Worm (Caenorhabditis elegans) whole organism, mixed stage, embryonic: ENCODE results near the gene ZK637.14.

Experiments
- M03D4.4 ChIP-seq: sonication (generic microtip); optimal IDR thresholded peaks from 2 replicates; lab custom pipeline; 2017; ENCODE audit warnings: mild to moderate bottlenecking, missing genetic modification characterization, missing compliant biosample characterization
- bed-3 ChIP-seq: fragments of 200-800 bp; sonication (Bioruptor generic); optimal IDR thresholded peaks from 3 replicates; lab custom pipeline; 2018; ENCODE audit warnings: mild to moderate bottlenecking, missing genetic modification characterization, moderate library complexity, missing compliant biosample characterization
- blmp-1 ChIP-seq: fragments of 150-350 bp; optimal IDR thresholded peaks from 2 replicates; lab custom pipeline; 2014; ENCODE audit warnings: missing biosample characterization, missing genetic modification characterization
- ceh-39 ChIP-seq: fragments of 150-350 bp; optimal IDR thresholded peaks from 2 replicates; lab custom pipeline; 2014; ENCODE audit warnings: missing biosample characterization, missing genetic modification characterization
- ceh-43 ChIP-seq: fragments of 200-800 bp; sonication (Bioruptor generic); optimal IDR thresholded peaks from 2 replicates; lab custom pipeline; 2018; ENCODE audit warnings: mild to moderate bottlenecking, missing genetic modification characterization, moderate library complexity, missing compliant biosample characterization
- ceh-83 ChIP-seq: fragments of 200-800 bp; sonication (Bioruptor generic); optimal IDR thresholded peaks from 2 replicates; lab custom pipeline; 2018; ENCODE audit warnings: mild to moderate bottlenecking, missing genetic modification characterization, missing compliant biosample characterization
- ces-1 ChIP-seq: fragments of 150-350 bp; optimal IDR thresholded peaks from 2 replicates; lab custom pipeline; 2014; ENCODE audit warnings: missing biosample characterization, missing genetic modification reagents, missing genetic modification characterization
- cnd-1 ChIP-seq: fragments of 200-800 bp; sonication (Bioruptor generic); optimal IDR thresholded peaks from 2 replicates; lab custom pipeline; 2018; ENCODE audit warnings: mild to moderate bottlenecking, missing genetic modification characterization, missing compliant biosample characterization
- drap-1 ChIP-seq: fragments of 200-800 bp; sonication (Bioruptor generic); optimal IDR thresholded peaks from 3 replicates; lab custom pipeline; 2018; ENCODE audit warnings: mild to moderate bottlenecking, missing genetic modification characterization, missing compliant biosample characterization
- elt-1 ChIP-seq: sonication (generic microtip); optimal IDR thresholded peaks from 2 replicates; lab custom pipeline; 2017; ENCODE audit warnings: missing genetic modification characterization, mild to moderate bottlenecking, missing compliant biosample characterization, antibody characterized with exemption, moderate library complexity, borderline replicate concordance; ENCODE audit not compliant: insufficient read depth
- elt-3 ChIP-seq: fragments of 150-350 bp; optimal IDR thresholded peaks from 2 replicates; lab custom pipeline; 2014; ENCODE audit warnings: missing biosample characterization, missing genetic modification characterization
- flh-1 ChIP-seq: fragments of 200-800 bp; sonication (Bioruptor generic); optimal IDR thresholded peaks from 2 replicates; lab custom pipeline; 2018; ENCODE audit warnings: mild to moderate bottlenecking, missing genetic modification characterization, moderate library complexity, missing compliant biosample characterization
- ham-2 ChIP-seq: fragments of 200-800 bp; sonication (Bioruptor generic); optimal IDR thresholded peaks from 2 replicates; lab custom pipeline; 2018; ENCODE audit warnings: mild to moderate bottlenecking, missing genetic modification characterization, missing compliant biosample characterization
- hlh-1 ChIP-seq: fragments of 150-350 bp; optimal IDR thresholded peaks from 2 replicates; lab custom pipeline; 2014; ENCODE audit warnings: missing biosample characterization, missing genetic modification reagents, missing genetic modification characterization
- lin-13 ChIP-seq: fragments of 150-350 bp; optimal IDR thresholded peaks from 2 replicates; lab custom pipeline; 2014; ENCODE audit warnings: missing biosample characterization, missing genetic modification characterization
- lin-32 ChIP-seq: fragments of 200-800 bp; sonication (Bioruptor generic); optimal IDR thresholded peaks from 2 replicates; lab custom pipeline; 2018; ENCODE audit warnings: mild to moderate bottlenecking, missing genetic modification characterization, missing compliant biosample characterization
- lsy-2 ChIP-seq: fragments of 150-350 bp; optimal IDR thresholded peaks from 2 replicates; lab custom pipeline; 2014; ENCODE audit warnings: missing biosample characterization, missing genetic modification characterization
- mab-5 ChIP-seq: fragments of 150-350 bp; optimal IDR thresholded peaks from 2 replicates; lab custom pipeline; 2014; ENCODE audit warnings: missing biosample characterization, missing genetic modification characterization
- mep-1 ChIP-seq: fragments of 150-350 bp; optimal IDR thresholded peaks from 2 replicates; lab custom pipeline; 2017; ENCODE audit warnings: missing biosample characterization, missing genetic modification reagents, missing genetic modification characterization, inconsistent platforms
- mls-2 ChIP-seq: sonication (generic microtip); optimal IDR thresholded peaks from 2 replicates; lab custom pipeline; 2016; ENCODE audit warnings: mild to moderate bottlenecking, missing genetic modification characterization, moderate library complexity, missing compliant biosample characterization
- nhr-12 ChIP-seq: fragments of 150-350 bp; optimal IDR thresholded peaks from 2 replicates; lab custom pipeline; 2014; ENCODE audit warnings: missing biosample characterization, missing genetic modification characterization
- nhr-2 ChIP-seq: fragments of 150-350 bp; optimal IDR thresholded peaks from 2 replicates; lab custom pipeline; 2014; ENCODE audit warnings: missing biosample characterization, missing genetic modification characterization
- nhr-237 ChIP-seq: fragments of 150-350 bp; optimal IDR thresholded peaks from 2 replicates; lab custom pipeline; 2014; ENCODE audit warnings: missing biosample characterization, missing genetic modification characterization
- nhr-28 ChIP-seq: fragments of 150-350 bp; optimal IDR thresholded peaks from 2 replicates; lab custom pipeline; 2014; ENCODE audit warnings: missing biosample characterization, missing genetic modification characterization
- nhr-76 ChIP-seq: sonication (generic microtip); optimal IDR thresholded peaks from 2 replicates; lab custom pipeline; 2017; ENCODE audit warnings: missing biosample characterization, missing genetic modification characterization
- pha-4 ChIP-seq: fragments of 150-350 bp; optimal IDR thresholded peaks from 2 replicates; lab custom pipeline; 2018; ENCODE audit warnings: missing biosample characterization, missing genetic modification reagents, missing genetic modification characterization
- sem-2 ChIP-seq: fragments of 200-800 bp; sonication (Bioruptor generic); optimal IDR thresholded peaks from 2 replicates; lab custom pipeline; 2018; ENCODE audit warnings: mild to moderate bottlenecking, missing genetic modification characterization, missing compliant biosample characterization
- snpc-4 ChIP-seq: fragments of 150-350 bp; optimal IDR thresholded peaks from 2 replicates; lab custom pipeline; 2014; ENCODE audit warnings: missing biosample characterization, missing genetic modification characterization
- sptf-1 ChIP-seq: sonication (generic microtip); optimal IDR thresholded peaks from 2 replicates; lab custom pipeline; 2017; ENCODE audit warnings: mild to moderate bottlenecking, missing genetic modification characterization, moderate library complexity, missing compliant biosample characterization
- tbx-8 ChIP-seq: fragments of 200-800 bp; sonication (Bioruptor generic); optimal IDR thresholded peaks from 2 replicates; lab custom pipeline; 2018; ENCODE audit warnings: mild to moderate bottlenecking, missing genetic modification characterization, moderate library complexity, missing compliant biosample characterization
- unc-120 ChIP-seq: sonication (generic microtip); optimal IDR thresholded peaks from 2 replicates; lab custom pipeline; 2017; ENCODE audit warnings: missing genetic modification characterization, missing compliant biosample characterization; ENCODE audit not compliant: poor library complexity, severe bottlenecking
- unc-39 ChIP-seq: fragments of 150-350 bp; optimal IDR thresholded peaks from 2 replicates; lab custom pipeline; 2014; ENCODE audit warnings: missing biosample characterization, missing genetic modification characterization
- unc-62 ChIP-seq: fragments of 150-350 bp; optimal IDR thresholded peaks from 2 replicates; lab custom pipeline; 2014; ENCODE audit warnings: missing biosample characterization, missing genetic modification reagents, missing genetic modification characterization
- zip-8 ChIP-seq: fragments of 150-350 bp; optimal IDR thresholded peaks from 2 replicates; lab custom pipeline; 2014; ENCODE audit warnings: missing biosample characterization, missing genetic modification characterization
- ztf-11 ChIP-seq: fragments of 150-350 bp; optimal IDR thresholded peaks from 2 replicates; lab custom pipeline; 2014; ENCODE audit warnings: missing biosample characterization, missing genetic modification characterization

ZK637.14 gene

DNA sequence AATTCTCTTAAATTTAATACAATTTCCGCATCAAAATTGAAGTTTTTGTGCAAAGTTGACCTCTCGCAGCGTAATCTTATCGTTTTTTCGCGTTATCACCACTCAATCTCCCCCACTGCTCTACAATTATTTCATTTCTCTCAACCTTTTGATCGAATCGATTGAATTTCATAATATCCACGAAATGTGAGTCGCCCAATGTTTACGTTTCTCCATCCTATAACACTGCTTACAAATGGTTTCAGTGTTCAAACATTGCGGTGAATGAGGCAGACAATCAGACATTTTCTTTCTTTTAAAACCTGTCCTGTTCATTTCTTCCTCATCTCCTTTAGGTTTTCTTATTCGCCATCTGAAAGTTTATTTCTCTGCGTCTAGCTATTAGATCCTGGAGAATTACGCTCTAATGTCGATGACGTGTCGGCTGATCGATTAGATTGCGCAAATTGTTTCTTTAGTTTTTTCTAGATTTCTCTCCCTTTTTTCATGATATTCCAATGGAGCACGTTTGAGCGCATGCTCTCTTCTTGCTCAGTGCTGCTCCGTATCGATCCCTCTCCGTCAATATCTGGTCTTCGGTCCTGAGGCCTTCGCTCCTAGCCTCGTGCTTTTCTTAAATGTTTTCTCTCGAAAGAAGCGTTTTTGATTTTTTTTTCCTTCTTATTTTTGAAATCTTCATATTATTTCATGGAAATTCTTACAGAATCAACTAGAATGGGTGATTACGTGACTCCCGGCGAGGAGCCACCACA lies 16.1 kb upstream of the ZK637.14 start, which contains the start of gene unc-32:
unc-32 (plus strand) TSS at position 702 of the 752 bp plus-strand sequence.
- TF ChIP-seq flh-1 (no peak), nhr-2 (tag; lab: Kevin White, UChicago) (no peak), mep-1 (tag; lab: Kevin White, UChicago) (peak; percentile 21), lsy-2 (peak; percentile 8), ceh-39 (tag; lab: Kevin White, UChicago) (peak; percentile 5), ces-1 (GFP tag; lab: Kevin White, UChicago) (peak; percentile 51), unc-62 (GFP tag; lab: Kevin White, UChicago) (peak; percentile 2)

DNA sequence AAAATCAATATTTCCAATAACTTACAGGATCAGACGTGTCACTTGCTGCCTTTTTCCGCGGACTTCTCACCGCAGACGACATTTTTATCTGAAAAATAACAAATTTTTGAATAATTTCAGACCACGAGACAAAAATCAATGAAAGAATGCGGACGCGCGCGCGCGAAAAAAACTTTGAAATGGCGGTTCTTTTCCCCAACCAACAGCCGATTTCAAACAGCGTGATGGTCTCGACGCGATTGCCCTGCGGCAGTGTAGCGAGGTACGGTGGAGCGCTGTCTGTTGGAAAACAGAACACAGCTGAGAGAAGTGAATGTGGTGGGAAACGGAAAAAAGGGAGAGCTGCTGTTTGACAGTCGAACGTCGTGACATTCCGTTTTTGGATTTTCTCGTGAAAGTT lies 15.1 kb upstream of the ZK637.14 start, which contains the start of gene lin-9:
lin-9 (minus strand) TSS at position 88 of the 400 bp plus-strand sequence.
- TF ChIP-seq unc-62 (GFP tag; lab: Kevin White, UChicago) (peak; percentile 61), mab-5 (no peak), snpc-4 (tag; lab: Kevin White, UChicago) (no peak), elt-3 (tag; lab: Kevin White, UChicago) (peak; percentile 62), ces-1 (GFP tag; lab: Kevin White, UChicago) (peak; percentile 60), bed-3 (no peak), sem-2 (GFP tag; lab: Kevin White, UChicago) (no peak), zip-8 (no peak), ceh-39 (tag; lab: Kevin White, UChicago) (peak; percentile 77), nhr-2 (tag; lab: Kevin White, UChicago) (no peak), unc-39 (tag; lab: Kevin White, UChicago) (no peak), ceh-83 (GFP tag; lab: Kevin White, UChicago) (no peak), pha-4 (peak; percentile 93), cnd-1 (tag; lab: Kevin White, UChicago) (peak; percentile 33), mls-2 (tag; lab: Kevin White, UChicago) (peak; percentile 14), lin-13 (tag; lab: Kevin White, UChicago) (peak; percentile 89), nhr-76 (tag; lab: Kevin White, UChicago) (no peak), lin-32 (GFP tag; lab: Kevin White, UChicago) (no peak), mep-1 (tag; lab: Kevin White, UChicago) (peak; percentile 89), blmp-1 (tag; lab: Kevin White, UChicago) (peak; percentile 43), lsy-2 (peak; percentile 99), tbx-8 (GFP tag; lab: Kevin White, UChicago) (no peak), ham-2 (GFP tag; lab: Kevin White, UChicago) (peak; percentile 29), elt-1 (tag; lab: Kevin White, UChicago) (no peak), nhr-237 (peak; percentile 88), hlh-1 (peak; percentile 72), unc-120 (peak; percentile 24), drap-1 (peak; percentile 67), sptf-1 (tag; lab: Kevin White, UChicago) (peak; percentile 76), ceh-43 (GFP tag; lab: Kevin White, UChicago) (no peak), nhr-12 (tag; lab: Kevin White, UChicago) (no peak), flh-1 (no peak), ztf-11 (tag; lab: Kevin White, UChicago) (peak; percentile 11), M03D4.4 (tag; lab: Kevin White, UChicago) (peak; percentile 26), nhr-28 (tag; lab: Kevin White, UChicago) (no peak)

DNA sequence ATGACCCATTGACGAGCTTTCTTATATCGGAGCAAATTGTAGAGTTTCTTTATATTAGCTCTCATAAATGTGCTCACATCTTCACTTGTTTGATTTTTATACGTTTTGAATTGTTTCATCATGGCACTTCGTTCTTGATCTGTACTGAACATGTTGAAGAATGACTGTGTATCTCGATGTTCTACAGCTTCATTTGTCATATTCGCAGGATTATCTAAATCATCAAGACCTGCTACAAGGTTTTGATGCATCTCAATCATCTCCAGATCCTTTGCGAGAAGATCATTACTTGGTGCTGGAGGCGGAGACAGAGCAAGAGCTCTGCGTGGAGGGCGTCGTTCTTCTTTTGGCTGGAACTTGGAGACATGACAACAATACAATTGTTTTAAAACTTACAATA lies 14.3 kb upstream of the ZK637.14 start:
- TF ChIP-seq ces-1 (GFP tag; lab: Kevin White, UChicago) (no peak), bed-3 (no peak), hlh-1 (no peak)

DNA sequence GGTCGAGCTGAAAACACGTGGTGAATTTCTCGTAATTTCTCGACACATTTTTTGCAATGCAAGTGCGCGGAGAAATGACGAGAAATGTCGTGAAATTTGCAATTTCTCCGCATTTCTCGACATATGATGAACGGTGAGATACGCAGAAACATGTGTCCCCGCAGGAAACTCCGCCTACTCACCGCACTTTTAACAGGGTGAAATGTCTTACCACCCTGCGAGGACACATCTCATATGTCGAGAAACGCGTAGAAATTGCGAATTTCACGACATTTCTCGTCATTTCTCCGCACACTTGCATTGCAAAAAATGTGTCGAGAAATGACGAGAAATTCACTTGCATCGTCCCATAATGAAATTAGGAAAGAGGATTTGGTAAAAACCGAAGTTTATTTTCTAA lies 12.1 kb upstream of the ZK637.14 start:
- TF ChIP-seq lin-13 (tag; lab: Kevin White, UChicago) (peak; percentile 56), ceh-39 (tag; lab: Kevin White, UChicago) (peak; percentile 0), cnd-1 (tag; lab: Kevin White, UChicago) (peak; percentile 73)
